Fruit fly (Drosophila melanogaster) whole organism, pupa: ENCODE data around the gene gcm.

Experiments used
- CG10348 ChIP-seq: fragments of 200-800 bp; sonication (Bioruptor generic); IDR thresholded peaks from 2 replicates; pipeline ENCODE4 v1.3.6; 2022; ENCODE audit warnings: missing biosample characterization, missing genetic modification characterization
- CG12605 ChIP-seq: fragments of 200-800 bp; sonication (Bioruptor generic); IDR thresholded peaks from 2 replicates; pipeline ENCODE4 v1.3.6; 2022; ENCODE audit warnings: missing biosample characterization, missing genetic modification characterization
- CG14655 ChIP-seq: fragments of 200-800 bp; sonication (Bioruptor generic); optimal IDR thresholded peaks from 3 replicates; lab custom pipeline; 2017; ENCODE audit warnings: mild to moderate bottlenecking, missing biosample characterization, missing genetic modification reagents, missing genetic modification characterization
- CG15710 ChIP-seq: fragments of 200-800 bp; sonication (Bioruptor generic); optimal IDR thresholded peaks from 2 replicates; lab custom pipeline; 2018; ENCODE audit warnings: missing biosample characterization, mild to moderate bottlenecking, missing genetic modification characterization, moderate library complexity
- CG34367 ChIP-seq: fragments of 200-800 bp; sonication (Bioruptor generic); optimal IDR thresholded peaks from 2 replicates; lab custom pipeline; 2018; ENCODE audit warnings: missing biosample characterization, mild to moderate bottlenecking, missing genetic modification characterization
- CG8301 ChIP-seq: fragments of 200-800 bp; sonication (Bioruptor generic); optimal IDR thresholded peaks from 2 replicates; lab custom pipeline; 2018; ENCODE audit warnings: missing biosample characterization, mild to moderate bottlenecking, missing genetic modification characterization
- D1 ChIP-seq: fragments of 200-800 bp; sonication (Bioruptor generic); optimal IDR thresholded peaks from 2 replicates; lab custom pipeline; 2018; ENCODE audit warnings: missing biosample characterization, mild to moderate bottlenecking, missing genetic modification characterization, moderate library complexity
- Pif1A ChIP-seq: fragments of 200-800 bp; sonication (Bioruptor generic); optimal IDR thresholded peaks from 3 replicates; lab custom pipeline; 2016; ENCODE audit warnings: missing biosample characterization, missing genetic modification characterization

- TF ChIP-seq Pif1A (no peak), CG8301 (tag; lab: Kevin White, UChicago) (no peak), CG15710 (tag; lab: Kevin White, UChicago) (no peak), CG12605 (no peak), CG34367 (no peak), CG14655 (GFP tag; lab: Kevin White, UChicago) (no peak), CG10348 (GFP tag; lab: Robert Waterston, UW) (no peak), D1 (tag; lab: Kevin White, UChicago) (no peak)
These were observed 13.2 kb upstream of the gcm start for dm6 chr2L:9594625-9595300.
